Worm (Caenorhabditis elegans) whole organism, L4 larva: ENCODE results near the gene srx-20.
A peak's percentile ranks its signal among the peaks of the same experiment; 100 is the strongest.

Experiments
- F37D6.2 ChIP-seq: sonication (generic microtip); optimal IDR thresholded peaks from 2 replicates; lab custom pipeline; 2016; ENCODE audit warnings: mild to moderate bottlenecking, missing genetic modification characterization, missing compliant biosample characterization
- T20F7.1 ChIP-seq: fragments of 200-800 bp; sonication (Bioruptor generic); optimal IDR thresholded peaks from 2 replicates; lab custom pipeline; 2018; ENCODE audit warnings: mild to moderate bottlenecking, missing genetic modification characterization, missing compliant biosample characterization
- ZK337.2 ChIP-seq: fragments of 200-800 bp; sonication (Bioruptor generic); IDR thresholded peaks from 2 replicates; pipeline ENCODE4 v1.3.6; 2022; ENCODE audit warnings: missing genetic modification reagents, missing genetic modification characterization, missing compliant biosample characterization
- ZK546.5 ChIP-seq, 2 experiments: sonication (generic microtip); optimal IDR thresholded peaks; 2 replicates each; lab custom pipeline; 2017; ENCODE audit warnings: missing biosample characterization in 2 of 2, missing genetic modification characterization in 2 of 2
- aha-1 ChIP-seq: fragments of 150-350 bp; peaks from one replicate; lab custom pipeline; 2014; ENCODE audit warnings: missing biosample characterization, missing genetic modification characterization
- aly-2 ChIP-seq: sonication (generic microtip); optimal IDR thresholded peaks from 2 replicates; lab custom pipeline; 2018; ENCODE audit warnings: missing biosample characterization, missing genetic modification characterization
- arid-1 ChIP-seq: fragments of 200-800 bp; sonication (Bioruptor generic); conservative IDR thresholded peaks from 2 replicates; pipeline ENCODE4 v1.3.6; 2022; ENCODE audit warnings: missing genetic modification reagents, missing genetic modification characterization, missing compliant biosample characterization
- ceh-20 ChIP-seq: fragments of 200-800 bp; sonication (Bioruptor generic); IDR thresholded peaks from 2 replicates; pipeline ENCODE4 v1.3.6; 2022; ENCODE audit warnings: missing genetic modification reagents, missing genetic modification characterization, missing compliant biosample characterization
- ceh-28 ChIP-seq: fragments of 150-350 bp; optimal IDR thresholded peaks from 2 replicates; lab custom pipeline; 2014; ENCODE audit warnings: missing biosample characterization, missing genetic modification reagents, missing genetic modification characterization
- ctbp-1 ChIP-seq: fragments of 200-800 bp; sonication (Bioruptor generic); IDR thresholded peaks from 2 replicates; pipeline ENCODE4 v1.3.6; 2022; ENCODE audit warnings: missing genetic modification reagents, missing genetic modification characterization, missing compliant biosample characterization
- daf-8 ChIP-seq: fragments of 200-800 bp; sonication (Bioruptor generic); IDR thresholded peaks from 2 replicates; pipeline ENCODE4 v1.3.6; 2022; ENCODE audit warnings: missing genetic modification characterization, missing compliant biosample characterization
- dmd-6 ChIP-seq: fragments of 200-800 bp; sonication (Bioruptor generic); IDR thresholded peaks from 2 replicates; pipeline ENCODE4 v1.3.6; 2022; ENCODE audit warnings: missing genetic modification reagents, missing genetic modification characterization, missing compliant biosample characterization
- duxl-1 ChIP-seq: sonication (generic microtip); optimal IDR thresholded peaks from 2 replicates; lab custom pipeline; 2016; ENCODE audit warnings: mild to moderate bottlenecking, missing genetic modification characterization, moderate library complexity, missing compliant biosample characterization; ENCODE audit not compliant: poor library complexity
- egl-27 ChIP-seq: sonication (generic microtip); optimal IDR thresholded peaks from 3 replicates; lab custom pipeline; 2017; ENCODE audit warnings: missing biosample characterization, missing genetic modification reagents, missing genetic modification characterization
- fkh-10 ChIP-seq: fragments of 150-350 bp; optimal IDR thresholded peaks from 2 replicates; lab custom pipeline; 2014; ENCODE audit warnings: missing biosample characterization, missing genetic modification reagents, missing genetic modification characterization
- gei-8 ChIP-seq: fragments of 200-800 bp; sonication (Bioruptor generic); optimal IDR thresholded peaks from 2 replicates; lab custom pipeline; 2018; ENCODE audit warnings: mild to moderate bottlenecking, missing genetic modification characterization, missing compliant biosample characterization
- hlh-30 ChIP-seq: sonication (generic microtip); optimal IDR thresholded peaks from 2 replicates; lab custom pipeline; 2017; ENCODE audit warnings: antibody characterized with exemption, mild to moderate bottlenecking, missing genetic modification characterization, missing compliant biosample characterization; ENCODE audit not compliant: insufficient read depth
- jun-1 ChIP-seq: fragments of 150-350 bp; optimal IDR thresholded peaks from 2 replicates; lab custom pipeline; 2014; ENCODE audit warnings: missing biosample characterization, missing genetic modification reagents, missing genetic modification characterization
- lim-7 ChIP-seq: fragments of 200-800 bp; sonication (Bioruptor generic); IDR thresholded peaks from 2 replicates; pipeline ENCODE4 v1.3.6; 2022; ENCODE audit warnings: missing genetic modification characterization, missing compliant biosample characterization
- lin-1 ChIP-seq: fragments of 200-800 bp; sonication (Bioruptor generic); IDR thresholded peaks from 2 replicates; pipeline ENCODE4 v1.3.6; 2022; ENCODE audit warnings: missing genetic modification reagents, missing genetic modification characterization, missing compliant biosample characterization
- lin-29 ChIP-seq: fragments of 200-800 bp; sonication (Bioruptor generic); IDR thresholded peaks from 2 replicates; pipeline ENCODE4 v1.3.6; 2022; ENCODE audit warnings: missing genetic modification reagents, missing genetic modification characterization, missing compliant biosample characterization
- lin-38 ChIP-seq: fragments of 200-800 bp; sonication (Bioruptor generic); IDR thresholded peaks from 2 replicates; pipeline ENCODE4 v1.3.6; 2022; ENCODE audit warnings: missing genetic modification reagents, missing genetic modification characterization, missing compliant biosample characterization
- madf-5 ChIP-seq, 2 experiments: fragments of 200-800 bp; sonication (Bioruptor generic); IDR thresholded peaks; 2 replicates each; pipeline ENCODE4 v1.3.6; 2022; ENCODE audit warnings: missing compliant biosample characterization in 2 of 2, missing genetic modification characterization in 2 of 2
- mdl-1 ChIP-seq, 2 experiments: fragments of 150-350 bp in 1 of 2; sonication (generic microtip) in 1 of 2; optimal IDR thresholded peaks; 2 replicates each; lab custom pipeline; 2014 to 2017; ENCODE audit warnings: missing biosample characterization in 2 of 2, missing genetic modification characterization in 2 of 2
- mep-1 ChIP-seq: fragments of 150-350 bp; sonication (generic microtip); optimal IDR thresholded peaks from 3 replicates; lab custom pipeline; 2014; ENCODE audit warnings: missing biosample characterization, missing genetic modification characterization
- mes-2 ChIP-seq: sonication (generic microtip); optimal IDR thresholded peaks from 2 replicates; lab custom pipeline; 2016; ENCODE audit warnings: missing genotype, mild to moderate bottlenecking, missing genetic modification characterization, missing compliant biosample characterization; ENCODE audit not compliant: poor library complexity, severe bottlenecking
- mxl-2 ChIP-seq: fragments of 200-800 bp; sonication (Bioruptor generic); conservative IDR thresholded peaks from 2 replicates; pipeline ENCODE4 v1.3.6; 2022; ENCODE audit warnings: missing genetic modification reagents, missing genetic modification characterization, missing compliant biosample characterization
- nhr-102 ChIP-seq: sonication (generic microtip); optimal IDR thresholded peaks from 2 replicates; lab custom pipeline; 2016; ENCODE audit warnings: mild to moderate bottlenecking, missing genetic modification characterization, moderate library complexity, missing compliant biosample characterization
- nhr-237 ChIP-seq: sonication (generic microtip); optimal IDR thresholded peaks from 2 replicates; lab custom pipeline; 2017; ENCODE audit warnings: missing biosample characterization, missing genetic modification characterization
- nhr-28 ChIP-seq: fragments of 150-350 bp; optimal IDR thresholded peaks from 2 replicates; lab custom pipeline; 2014; ENCODE audit warnings: missing biosample characterization, missing genetic modification characterization
- nhr-6 ChIP-seq: fragments of 150-350 bp; optimal IDR thresholded peaks from 2 replicates; lab custom pipeline; 2014; ENCODE audit warnings: missing biosample characterization, missing genetic modification characterization
- nhr-76 ChIP-seq: fragments of 150-350 bp; optimal IDR thresholded peaks from 2 replicates; lab custom pipeline; 2014; ENCODE audit warnings: missing biosample characterization, missing genetic modification characterization
- nhr-77 ChIP-seq: fragments of 150-350 bp; optimal IDR thresholded peaks from 2 replicates; lab custom pipeline; 2014; ENCODE audit warnings: missing biosample characterization, missing genetic modification characterization
- pha-4 ChIP-seq, 2 experiments: fragments of 150-350 bp in 1 of 2; fragments of 200-800 bp in 1 of 2; sonication (Bioruptor generic) in 1 of 2; IDR thresholded peaks in 1 of 2; optimal IDR thresholded peaks in 1 of 2; 2 replicates each; pipeline versions ENCODE4 v1.3.6 to Lab custom; 2014 to 2022; ENCODE audit warnings: missing genetic modification characterization in 2 of 2, missing genetic modification reagents in 2 of 2, missing biosample characterization in 1 of 2, missing compliant biosample characterization in 1 of 2
- pqm-1 ChIP-seq: sonication (generic microtip); optimal IDR thresholded peaks from 2 replicates; lab custom pipeline; 2017; ENCODE audit warnings: missing biosample characterization, missing genetic modification characterization
- rbr-2 ChIP-seq: sonication (generic microtip); optimal IDR thresholded peaks from 2 replicates; lab custom pipeline; 2016; ENCODE audit warnings: missing genotype, missing genetic modification characterization, missing compliant biosample characterization
- saeg-2 ChIP-seq: fragments of 200-800 bp; sonication (Bioruptor generic); IDR thresholded peaks from 2 replicates; pipeline ENCODE4 v1.3.6; 2022; ENCODE audit warnings: missing genetic modification reagents, missing genetic modification characterization, missing compliant biosample characterization
- sdz-12 ChIP-seq: fragments of 200-800 bp; sonication (Bioruptor generic); optimal IDR thresholded peaks from 2 replicates; lab custom pipeline; 2018; ENCODE audit warnings: mild to moderate bottlenecking, missing genetic modification characterization, missing compliant biosample characterization
- skn-1 ChIP-seq: fragments of 150-350 bp; optimal IDR thresholded peaks from 2 replicates; lab custom pipeline; 2014; ENCODE audit warnings: missing biosample characterization, missing genetic modification characterization
- unc-130 ChIP-seq: sonication (generic microtip); optimal IDR thresholded peaks from 2 replicates; lab custom pipeline; 2016; ENCODE audit warnings: missing genetic modification reagents, missing genetic modification characterization, missing compliant biosample characterization
- unc-39 ChIP-seq: sonication (generic microtip); optimal IDR thresholded peaks from 2 replicates; lab custom pipeline; 2017; ENCODE audit warnings: missing biosample characterization, missing genetic modification characterization
- vab-7 ChIP-seq: fragments of 200-800 bp; sonication (Bioruptor generic); IDR thresholded peaks from 2 replicates; pipeline ENCODE4 v1.3.6; 2022; ENCODE audit warnings: missing genetic modification reagents, missing genetic modification characterization, missing compliant biosample characterization
- zag-1 ChIP-seq: fragments of 150-350 bp; optimal IDR thresholded peaks from 2 replicates; lab custom pipeline; 2014; ENCODE audit warnings: missing biosample characterization, missing genetic modification characterization
- zfp-2 ChIP-seq: sonication (generic microtip); optimal IDR thresholded peaks from 2 replicates; lab custom pipeline; 2016; ENCODE audit warnings: mild to moderate bottlenecking, missing genetic modification characterization, missing compliant biosample characterization
- zip-2 ChIP-seq: fragments of 150-350 bp; optimal IDR thresholded peaks from 2 replicates; lab custom pipeline; 2014; ENCODE audit warnings: missing biosample characterization, missing genetic modification characterization
- ztf-11 ChIP-seq: fragments of 150-350 bp; optimal IDR thresholded peaks from 2 replicates; lab custom pipeline; 2014; ENCODE audit warnings: missing biosample characterization, missing genetic modification characterization

The srx-20 gene

DNA sequence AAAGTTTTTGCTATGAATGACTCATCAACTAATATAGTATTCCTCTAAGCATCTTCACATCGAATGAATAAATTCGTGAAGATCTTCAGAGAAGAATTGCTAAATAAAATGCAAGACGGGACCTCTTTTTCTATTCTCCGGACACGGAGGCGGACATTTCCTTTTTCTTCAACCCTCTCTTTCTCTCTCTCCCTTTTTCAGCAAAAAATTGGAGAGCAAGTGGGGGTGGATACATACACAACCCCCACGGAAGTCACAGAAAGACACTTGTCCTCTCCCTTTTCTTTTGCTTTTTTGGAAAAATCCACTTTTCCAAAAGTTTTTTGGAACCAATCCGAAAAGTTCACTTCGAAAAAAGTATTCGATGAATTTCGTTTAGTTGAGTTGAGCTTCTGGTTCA is 33.2 kb upstream of the srx-20 start:
- TF ChIP-seq mxl-2 (GFP tag; lab: Robert Waterston, UW): no peak
- TF ChIP-seq pha-4 (GFP tag; IDR thresholded peaks at IDR 0.05; lab: Robert Waterston, UW): no peak
- TF ChIP-seq pha-4 (tag; optimal IDR thresholded peaks at IDR 0.05; lab: Kevin White, UChicago): no peak
- TF ChIP-seq ceh-20: no peak
- TF ChIP-seq saeg-2: no peak
- no peak for TF ChIP-seq arid-1
- no peak for TF ChIP-seq mdl-1 (tag; optimal IDR thresholded peaks at IDR 0.05; lab: Kevin White, UChicago)
- no peak for TF ChIP-seq skn-1 (tag; lab: Kevin White, UChicago)
- no peak for TF ChIP-seq nhr-28 (tag; lab: Kevin White, UChicago)
- no peak for TF ChIP-seq pqm-1 (tag; lab: Kevin White, UChicago)
- TF ChIP-seq ceh-28 (tag; lab: Kevin White, UChicago): no peak
- TF ChIP-seq aly-2 (tag; lab: Kevin White, UChicago): no peak
- peak; percentile 62; the same call in 1 of the 2 replicates for TF ChIP-seq ZK337.2 (GFP tag; lab: Robert Waterston, UW)
- no peak for TF ChIP-seq unc-39
- TF ChIP-seq fkh-10 (GFP tag; lab: Kevin White, UChicago): peak; percentile 86

- TF ChIP-seq ctbp-1 (GFP tag; lab: Robert Waterston, UW): no peak
- no peak for TF ChIP-seq saeg-2
- no peak for TF ChIP-seq sdz-12 (GFP tag; lab: Kevin White, UChicago)
- TF ChIP-seq zfp-2 (tag; lab: Kevin White, UChicago): no peak
- no peak for TF ChIP-seq daf-8 (GFP tag; lab: Robert Waterston, UW)
- no peak for TF ChIP-seq duxl-1 (tag; lab: Kevin White, UChicago)
- 0 out of 2 replicates have a peak, but pooled peaks have one; percentile 43 for TF ChIP-seq ceh-20
- TF ChIP-seq jun-1 (tag; lab: Kevin White, UChicago): no peak
- TF ChIP-seq aly-2 (tag; lab: Kevin White, UChicago): no peak
- TF ChIP-seq nhr-237: no peak
- TF ChIP-seq hlh-30 (tag; lab: Kevin White, UChicago): peak; percentile 35
- TF ChIP-seq zag-1 (tag; lab: Kevin White, UChicago): no peak
- peak; percentile 92 for TF ChIP-seq aha-1 (tag; lab: Kevin White, UChicago)
- no peak for TF ChIP-seq madf-5 (GFP tag; IDR thresholded peaks at IDR 0.05; lab: Robert Waterston, UW)
- no peak for TF ChIP-seq nhr-77 (tag; lab: Kevin White, UChicago)
- TF ChIP-seq nhr-6: no peak
Observed at ce11 chrIV:6836769-6837168, 31.1 kb upstream of the srx-20 start.

ce11 chrIV:6839091-6839522 is 28.8 kb upstream of the srx-20 start:
- TF ChIP-seq rbr-2 (tag; lab: Kevin White, UChicago) (peak; percentile 82), fkh-10 (GFP tag; lab: Kevin White, UChicago) (peak; percentile 33), ceh-20 (peak; percentile 79), mep-1 (peak; percentile 86), lin-38 (GFP tag; lab: Robert Waterston, UW) (peak; percentile 45; the same call in 1 of the 2 replicates), lin-1 (GFP tag; lab: Robert Waterston, UW) (0 out of 2 replicates have a peak, but pooled peaks have one; percentile 37), lim-7 (no peak), zip-2 (peak; percentile 3), nhr-102 (tag; lab: Kevin White, UChicago) (peak; percentile 71), unc-39 (no peak), mes-2 (tag; lab: Kevin White, UChicago) (peak; percentile 1), ZK337.2 (GFP tag; lab: Robert Waterston, UW) (peak; percentile 98), hlh-30 (tag; lab: Kevin White, UChicago) (peak; percentile 80), ZK546.5 (tag; optimal IDR thresholded peaks at IDR 0.05; lab: Kevin White, UChicago) (no peak), pqm-1 (tag; lab: Kevin White, UChicago) (peak; percentile 46), dmd-6 (GFP tag; lab: Robert Waterston, UW) (peak; percentile 94), egl-27 (tag; lab: Kevin White, UChicago) (no peak), ztf-11 (tag; lab: Kevin White, UChicago) (no peak), F37D6.2 (tag; lab: Kevin White, UChicago) (peak; percentile 51), nhr-28 (tag; lab: Kevin White, UChicago) (peak; percentile 67), unc-130 (GFP tag; lab: Kevin White, UChicago) (no peak), aha-1 (tag; lab: Kevin White, UChicago) (peak; percentile 97), jun-1 (tag; lab: Kevin White, UChicago) (no peak), vab-7 (peak; percentile 27; the same call in 1 of the 2 replicates), T20F7.1 (GFP tag; lab: Kevin White, UChicago) (peak; percentile 55), gei-8 (GFP tag; lab: Kevin White, UChicago) (peak; percentile 49), nhr-76 (peak; percentile 56), saeg-2 (peak; percentile 70; the same call in 1 of the 2 replicates), lin-29 (GFP tag; lab: Robert Waterston, UW) (no peak)
